Worm (Caenorhabditis elegans) whole organism, midembryonic: ENCODE results near the gene nspa-8.

Experiments
- cog-1 ChIP-seq: sonication (generic microtip); optimal IDR thresholded peaks from 2 replicates; lab custom pipeline; 2016; ENCODE audit warnings: missing genetic modification characterization, missing compliant biosample characterization
- flt-1 ChIP-seq: fragments of 200-800 bp; sonication (Bioruptor generic); IDR thresholded peaks from 2 replicates; pipeline ENCODE4 v1.3.6; 2022; ENCODE audit warnings: missing genetic modification characterization, missing compliant biosample characterization
- klf-2 ChIP-seq: fragments of 200-800 bp; sonication (Bioruptor generic); conservative IDR thresholded peaks from 2 replicates; pipeline ENCODE4 v1.3.6; 2022; ENCODE audit warnings: missing genetic modification reagents, missing genetic modification characterization, missing compliant biosample characterization
- med-1 ChIP-seq: sonication (generic microtip); optimal IDR thresholded peaks from 2 replicates; lab custom pipeline; 2017; ENCODE audit warnings: missing genetic modification characterization, mild to moderate bottlenecking, missing compliant biosample characterization, antibody characterized with exemption, missing genetic modification reagents; ENCODE audit not compliant: insufficient read depth
- tab-1 ChIP-seq: fragments of 200-800 bp; sonication (Bioruptor generic); IDR thresholded peaks from 2 replicates; pipeline ENCODE4 v1.3.6; 2022; ENCODE audit warnings: missing genetic modification characterization, missing compliant biosample characterization

DNA sequence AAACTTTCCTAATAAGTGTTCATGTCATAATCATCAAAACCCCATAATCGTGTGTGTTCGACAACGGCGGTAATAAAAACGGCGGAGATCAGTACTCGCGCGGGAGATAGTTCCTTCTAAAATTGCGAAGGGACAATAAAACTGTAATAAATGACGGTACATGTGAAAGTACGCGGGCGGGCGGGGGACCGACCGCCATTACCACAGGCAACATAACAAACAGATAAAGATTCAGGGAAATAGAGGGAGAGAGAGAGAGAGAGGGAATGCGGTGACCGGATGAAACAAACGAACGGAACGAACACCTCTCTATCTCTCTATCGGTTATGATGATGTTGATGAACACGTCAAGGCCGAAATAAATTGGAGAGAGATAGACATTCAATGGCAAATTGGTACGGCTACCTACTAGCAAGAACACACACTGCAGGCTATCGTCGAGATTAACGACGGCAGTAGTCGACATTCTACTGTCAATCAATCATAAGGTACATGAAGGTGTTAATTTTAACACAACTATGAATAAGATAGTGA lies 20.6 kb downstream of the nspa-8 start:
- TF ChIP-seq cog-1 (tag; lab: Kevin White, UChicago) (no peak), tab-1 (GFP tag; lab: Robert Waterston, UW) (no peak), klf-2 (GFP tag; lab: Robert Waterston, UW) (no peak), flt-1 (GFP tag; lab: Robert Waterston, UW) (no peak), med-1 (GFP tag; lab: Kevin White, UChicago) (no peak)
